Fruit fly (Drosophila melanogaster) whole organism, embryonic: ENCODE data around the gene CG12069.

ENCODE experiments used
- Asciz ChIP-seq: fragments of 200-800 bp; sonication (Bioruptor generic); optimal IDR thresholded peaks from 2 replicates; lab custom pipeline; 2017; ENCODE audit warnings: missing biosample characterization, mild to moderate bottlenecking, missing genetic modification characterization, missing genetic modification reagents
- CG10431 ChIP-seq: fragments of 200-800 bp; sonication (Bioruptor generic); optimal IDR thresholded peaks from 3 replicates; lab custom pipeline; 2018; ENCODE audit warnings: missing biosample characterization, mild to moderate bottlenecking, missing genetic modification characterization
- CG10979 ChIP-seq: fragments of 200-800 bp; sonication (Bioruptor generic); optimal IDR thresholded peaks from 2 replicates; lab custom pipeline; 2018; ENCODE audit warnings: missing biosample characterization, mild to moderate bottlenecking, missing genetic modification characterization, moderate library complexity
- CG11247 ChIP-seq: fragments of 200-800 bp; sonication (Bioruptor generic); IDR thresholded peaks from 2 replicates; pipeline ENCODE4 v1.3.6; 2022; ENCODE audit warnings: missing biosample characterization, missing genetic modification characterization
- CG15011 ChIP-seq: fragments of 200-800 bp; sonication (Bioruptor generic); optimal IDR thresholded peaks from 3 replicates; lab custom pipeline; 2018; ENCODE audit warnings: missing biosample characterization, mild to moderate bottlenecking, missing genetic modification characterization
- CG15601 ChIP-seq: fragments of 200-800 bp; sonication (Bioruptor generic); optimal IDR thresholded peaks from 3 replicates; lab custom pipeline; 2019; ENCODE audit warnings: missing biosample characterization, mild to moderate bottlenecking, missing genetic modification characterization, moderate library complexity
- CG15696 ChIP-seq: fragments of 200-800 bp; sonication (Bioruptor generic); optimal IDR thresholded peaks from 2 replicates; lab custom pipeline; 2019; ENCODE audit warnings: missing biosample characterization, mild to moderate bottlenecking, missing genetic modification characterization, moderate library complexity
- CG1603 ChIP-seq: fragments of 200-800 bp; sonication (Bioruptor generic); optimal IDR thresholded peaks from 2 replicates; lab custom pipeline; 2019; ENCODE audit warnings: missing biosample characterization, mild to moderate bottlenecking, missing genetic modification characterization, moderate library complexity
- CG2116 ChIP-seq: fragments of 200-800 bp; sonication (Bioruptor generic); optimal IDR thresholded peaks from 3 replicates; lab custom pipeline; 2018; ENCODE audit warnings: missing biosample characterization, mild to moderate bottlenecking, missing genetic modification characterization
- CG3163 ChIP-seq: fragments of 200-800 bp; sonication (Bioruptor generic); optimal IDR thresholded peaks from 3 replicates; lab custom pipeline; 2016; ENCODE audit warnings: missing biosample characterization, missing genetic modification characterization
- CG34224 ChIP-seq: fragments of 200-800 bp; sonication (Bioruptor generic); IDR thresholded peaks from 3 replicates; pipeline ENCODE4 v1.3.6; 2022; ENCODE audit warnings: missing biosample characterization, missing genetic modification characterization; ENCODE audit not compliant: partially characterized antibody
- CG34422 ChIP-seq: fragments of 200-800 bp; sonication (Bioruptor generic); IDR thresholded peaks from 3 replicates; pipeline ENCODE4 v1.3.6; 2022; ENCODE audit warnings: missing biosample characterization, missing genetic modification characterization
- CG42726 ChIP-seq: fragments of 200-800 bp; sonication (Bioruptor generic); IDR thresholded peaks from 2 replicates; pipeline ENCODE4 v1.3.6; 2022; ENCODE audit warnings: missing biosample characterization, missing genetic modification characterization; ENCODE audit not compliant: partially characterized antibody
- CG43689 ChIP-seq: fragments of 200-800 bp; sonication (Bioruptor generic); IDR thresholded peaks from 2 replicates; pipeline ENCODE4 v1.3.6; 2022; ENCODE audit warnings: missing biosample characterization, missing genetic modification characterization
- CG7786 ChIP-seq: fragments of 200-800 bp; sonication (Bioruptor generic); optimal IDR thresholded peaks from 2 replicates; lab custom pipeline; 2016; ENCODE audit warnings: missing biosample characterization, missing genetic modification characterization
- CG8089 ChIP-seq: fragments of 200-800 bp; sonication (Bioruptor generic); optimal IDR thresholded peaks from 3 replicates; lab custom pipeline; 2016; ENCODE audit warnings: missing biosample characterization, missing genetic modification characterization
- CG8388 ChIP-seq: fragments of 200-800 bp; sonication (Bioruptor generic); optimal IDR thresholded peaks from 2 replicates; lab custom pipeline; 2019; ENCODE audit warnings: missing biosample characterization, mild to moderate bottlenecking, missing genetic modification characterization, moderate library complexity
- CG9727 ChIP-seq: fragments of 200-800 bp; sonication (Bioruptor generic); optimal IDR thresholded peaks from 3 replicates; lab custom pipeline; 2017; ENCODE audit warnings: missing biosample characterization, mild to moderate bottlenecking, missing genetic modification characterization
- E2f2 ChIP-seq: fragments of 200-800 bp; sonication (Bioruptor generic); IDR thresholded peaks from 2 replicates; pipeline ENCODE4 v1.3.6; 2022; ENCODE audit warnings: missing biosample characterization, missing genetic modification characterization
- Elba2 ChIP-seq: fragments of 200-800 bp; sonication (Bioruptor generic); optimal IDR thresholded peaks from 3 replicates; lab custom pipeline; 2016; ENCODE audit warnings: missing biosample characterization, missing genetic modification characterization
- Ets97D ChIP-seq: fragments of 200-800 bp; sonication (Bioruptor generic); optimal IDR thresholded peaks from 3 replicates; lab custom pipeline; 2016; ENCODE audit warnings: missing biosample characterization, missing genetic modification characterization
- Fer3 ChIP-seq: fragments of 200-800 bp; sonication (Bioruptor generic); optimal IDR thresholded peaks from 2 replicates; lab custom pipeline; 2018; ENCODE audit warnings: missing biosample characterization, mild to moderate bottlenecking, missing genetic modification characterization, moderate library complexity
- GATAe ChIP-seq: fragments of 200-800 bp; sonication (Bioruptor generic); conservative IDR thresholded peaks from 2 replicates; pipeline ENCODE4 v1.3.6; 2022; ENCODE audit warnings: missing biosample characterization, missing genetic modification characterization
- Gug ChIP-seq: fragments of 200-800 bp; sonication (Bioruptor generic); IDR thresholded peaks from 4 replicates; pipeline ENCODE4 v1.3.6; 2022; ENCODE audit warnings: missing biosample characterization, missing genetic modification characterization
- H2.0 ChIP-seq: fragments of 200-800 bp; sonication (Bioruptor generic); IDR thresholded peaks from 2 replicates; pipeline ENCODE4 v1.3.6; 2022; ENCODE audit warnings: missing biosample characterization, missing genetic modification characterization
- Hr78 ChIP-seq, 2 experiments: fragments of 200-800 bp in 1 of 2; fragments of >200 bp in 1 of 2; sonication (Bioruptor generic) in 1 of 2; optimal IDR thresholded peaks; 2 replicates each; lab custom pipeline; 2017 to 2019; ENCODE audit warnings: missing biosample characterization in 2 of 2, missing genetic modification characterization in 2 of 2, mild to moderate bottlenecking in 1 of 2, moderate library complexity in 1 of 2
- Pdp1 ChIP-seq, 2 experiments: fragments of 200-800 bp; sonication (Bioruptor generic); optimal IDR thresholded peaks; 3 replicates each; lab custom pipeline; 2016; ENCODE audit warnings: missing biosample characterization in 2 of 2, missing genetic modification characterization in 2 of 2, mild to moderate bottlenecking in 1 of 2, moderate library complexity in 1 of 2
- Side ChIP-seq: fragments of 200-800 bp; sonication (Bioruptor generic); optimal IDR thresholded peaks from 2 replicates; lab custom pipeline; 2016; ENCODE audit warnings: missing biosample characterization, missing genetic modification characterization
- Ssrp ChIP-seq: fragments of 200-800 bp; sonication (Bioruptor generic); optimal IDR thresholded peaks from 2 replicates; lab custom pipeline; 2018; ENCODE audit warnings: missing biosample characterization, mild to moderate bottlenecking, missing genetic modification characterization, moderate library complexity
- ase ChIP-seq: fragments of 200-800 bp; sonication (Bioruptor generic); IDR thresholded peaks from 3 replicates; pipeline ENCODE4 v1.3.6; 2022; ENCODE audit warnings: missing biosample characterization, missing genetic modification characterization
- bigmax ChIP-seq: fragments of 200-800 bp; sonication (Bioruptor generic); optimal IDR thresholded peaks from 2 replicates; lab custom pipeline; 2018; ENCODE audit warnings: missing biosample characterization, mild to moderate bottlenecking, missing genetic modification characterization
- btn ChIP-seq: fragments of 200-800 bp; sonication (Bioruptor generic); optimal IDR thresholded peaks from 2 replicates; lab custom pipeline; 2016; ENCODE audit warnings: missing biosample characterization, missing genetic modification characterization
- cas ChIP-seq: fragments of 200-800 bp; sonication (Bioruptor generic); IDR thresholded peaks from 2 replicates; pipeline ENCODE4 v1.3.6; 2022; ENCODE audit warnings: missing biosample characterization, missing genetic modification characterization
- crp ChIP-seq, 2 experiments: fragments of 200-800 bp; sonication (Bioruptor generic); optimal IDR thresholded peaks; 2 replicates in 1 of 2; 3 replicates in 1 of 2; lab custom pipeline; 2017; ENCODE audit warnings: missing biosample characterization in 2 of 2, missing genetic modification characterization in 2 of 2, mild to moderate bottlenecking in 1 of 2, moderate library complexity in 1 of 2
- cwo ChIP-seq: fragments of 200-800 bp; sonication (Bioruptor generic); optimal IDR thresholded peaks from 3 replicates; lab custom pipeline; 2017; ENCODE audit warnings: missing biosample characterization, missing genetic modification characterization, mild to moderate bottlenecking, moderate library complexity, missing genetic modification reagents
- ems ChIP-seq: fragments of 200-800 bp; sonication (Bioruptor generic); optimal IDR thresholded peaks from 3 replicates; lab custom pipeline; 2016; ENCODE audit warnings: missing biosample characterization, missing genetic modification characterization
- fd96Cb ChIP-seq: fragments of 200-800 bp; sonication (Bioruptor generic); optimal IDR thresholded peaks from 2 replicates; lab custom pipeline; 2018; ENCODE audit warnings: missing biosample characterization, mild to moderate bottlenecking, missing genetic modification characterization, moderate library complexity
- org-1 ChIP-seq: fragments of 200-800 bp; sonication (Bioruptor generic); optimal IDR thresholded peaks from 2 replicates; lab custom pipeline; 2017; ENCODE audit warnings: missing biosample characterization, missing genetic modification characterization
- otp ChIP-seq: fragments of 200-800 bp; sonication (Bioruptor generic); IDR thresholded peaks from 3 replicates; pipeline ENCODE4, ENCODE4 v1.3.6; 2022; ENCODE audit warnings: missing biosample characterization, missing genetic modification characterization
- pfk ChIP-seq: fragments of 200-800 bp; sonication (Bioruptor generic); optimal IDR thresholded peaks from 2 replicates; lab custom pipeline; 2018; ENCODE audit warnings: missing biosample characterization, mild to moderate bottlenecking, missing genetic modification characterization, moderate library complexity
- pnt ChIP-seq: fragments of 200-800 bp; sonication (Bioruptor generic); optimal IDR thresholded peaks from 3 replicates; lab custom pipeline; 2016; ENCODE audit warnings: missing biosample characterization, missing genetic modification characterization
- psq ChIP-seq: fragments of 200-800 bp; sonication (Bioruptor generic); optimal IDR thresholded peaks from 2 replicates; lab custom pipeline; 2017; ENCODE audit warnings: missing biosample characterization, missing genetic modification characterization
- scrt ChIP-seq: fragments of 200-800 bp; sonication (Bioruptor generic); optimal IDR thresholded peaks from 2 replicates; lab custom pipeline; 2018; ENCODE audit warnings: missing biosample characterization, mild to moderate bottlenecking, missing genetic modification characterization, moderate library complexity
- sens-2 ChIP-seq: fragments of 200-800 bp; sonication (Bioruptor generic); IDR thresholded peaks from 2 replicates; pipeline ENCODE4 v1.3.6; 2022; ENCODE audit warnings: missing biosample characterization, missing genetic modification characterization
- so ChIP-seq: fragments of 200-800 bp; sonication (Bioruptor generic); IDR thresholded peaks from 3 replicates; pipeline ENCODE4 v1.3.6; 2022; ENCODE audit warnings: missing biosample characterization, missing genetic modification characterization
- stc ChIP-seq: fragments of 200-800 bp; sonication (Bioruptor generic); IDR thresholded peaks from 2 replicates; pipeline ENCODE4 v1.3.6; 2022; ENCODE audit warnings: missing biosample characterization, missing genetic modification characterization
- toy ChIP-seq: fragments of 200-800 bp; sonication (Bioruptor generic); IDR thresholded peaks from 2 replicates; pipeline ENCODE4 v1.3.6; 2022; ENCODE audit warnings: missing biosample characterization, missing genetic modification characterization
- wor ChIP-seq: fragments of 200-800 bp; sonication (Bioruptor generic); IDR thresholded peaks from 2 replicates; pipeline ENCODE4 v1.3.6; 2022; ENCODE audit warnings: missing biosample characterization, missing genetic modification characterization

The CG12069 gene

DNA sequence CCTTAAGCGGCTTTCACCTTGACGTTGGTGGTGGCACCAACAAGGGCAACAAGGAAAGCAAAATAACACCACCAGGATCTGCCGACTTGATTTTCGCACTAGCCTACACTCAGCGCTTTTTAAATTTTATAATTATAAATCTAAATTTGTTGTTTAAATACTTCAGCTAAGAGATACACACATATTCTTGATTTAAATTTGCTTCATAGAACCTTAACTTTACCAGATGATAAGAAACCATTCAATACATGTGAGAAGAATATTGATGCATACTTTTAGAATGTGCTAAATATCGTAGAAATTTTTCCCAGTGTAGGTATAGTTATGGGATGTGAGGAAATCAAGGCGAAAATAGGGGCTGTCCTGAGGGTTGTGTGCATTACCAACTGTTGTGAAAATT lies 37.8 kb upstream of the CG12069 start (continued):
- TF ChIP-seq CG15011 (GFP tag; lab: Kevin White, UChicago) (no peak), CG3163 (GFP tag; lab: Kevin White, UChicago) (no peak), CG43689 (GFP tag; lab: Robert Waterston, UW) (no peak), Hr78 (GFP tag; optimal IDR thresholded peaks at IDR 0.05; lab: Kevin White, UChicago) (no peak), H2.0 (GFP tag; lab: Robert Waterston, UW) (no peak), CG15601 (tag; lab: Kevin White, UChicago) (peak; percentile 22), Side (GFP tag; lab: Kevin White, UChicago) (no peak), CG9727 (peak; percentile 22), Elba2 (GFP tag; lab: Kevin White, UChicago) (no peak), Ssrp (tag; lab: Kevin White, UChicago) (peak; percentile 5), CG15696 (tag; lab: Kevin White, UChicago) (peak; percentile 30), Ets97D (no peak), CG1603 (tag; lab: Kevin White, UChicago) (peak; percentile 2)

DNA sequence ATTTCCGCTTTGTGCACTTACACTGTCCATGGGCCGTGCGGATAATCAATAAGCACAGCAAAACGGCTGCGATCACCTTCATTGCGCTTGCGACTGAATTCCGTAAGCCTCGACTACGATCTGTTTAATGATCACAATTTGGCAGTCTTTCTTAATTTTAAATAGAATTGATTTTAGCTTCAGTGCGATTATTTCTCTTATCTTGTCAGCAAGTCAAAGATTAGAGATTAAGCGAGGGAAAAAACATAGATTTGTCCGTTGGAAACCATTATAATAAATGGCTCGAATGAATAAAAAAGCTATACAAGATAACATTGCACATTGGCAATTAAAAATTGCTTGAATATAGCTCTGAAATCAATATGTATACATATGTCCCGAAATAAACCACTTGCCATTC lies 35.8 kb upstream of the CG12069 start, which contains the start of gene CG11313:
Gene CG11313 (minus strand): TSS at position 101 of the 400 bp plus-strand sequence.
- no peak for TF ChIP-seq so (GFP tag; lab: Robert Waterston, UW)
- TF ChIP-seq wor (GFP tag; lab: Robert Waterston, UW) = no peak
- no peak for TF ChIP-seq Pdp1 (GFP tag; optimal IDR thresholded peaks at IDR 0.05; lab: Kevin White, UChicago)
- no peak for TF ChIP-seq Fer3 (tag; lab: Kevin White, UChicago)
- TF ChIP-seq ase (GFP tag; lab: Robert Waterston, UW) = no peak
- TF ChIP-seq GATAe (GFP tag; lab: Robert Waterston, UW) = no peak
- no peak for TF ChIP-seq psq (GFP tag; lab: Kevin White, UChicago)
- no peak for TF ChIP-seq CG8089 (GFP tag; lab: Kevin White, UChicago)
- no peak for TF ChIP-seq Asciz
- TF ChIP-seq stc (GFP tag; lab: Robert Waterston, UW) = no peak
- TF ChIP-seq toy (GFP tag; lab: Robert Waterston, UW) = no peak

DNA sequence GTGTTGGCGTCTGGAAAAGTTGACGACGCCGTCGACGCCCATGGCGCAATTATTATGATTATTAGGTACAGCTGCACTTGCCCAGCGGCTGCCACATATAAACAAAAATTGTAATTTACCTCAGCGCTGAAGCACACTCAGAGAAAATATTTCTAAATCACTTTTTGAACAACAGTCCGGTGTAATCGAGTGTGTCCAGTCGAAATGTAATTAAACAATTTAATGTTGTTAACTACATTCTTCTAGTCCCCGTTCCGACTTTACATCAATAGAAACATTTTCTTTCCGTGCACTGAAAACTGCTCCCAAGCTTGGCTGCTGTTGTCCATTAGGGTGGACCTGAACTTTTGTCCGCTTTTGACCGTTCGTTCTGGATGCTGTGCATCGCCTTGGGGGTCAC lies 33.7 kb upstream of the CG12069 start:
- TF ChIP-seq CG10431 (GFP tag; lab: Kevin White, UChicago) (no peak), CG11247 (0 out of 2 replicates have a peak, but pooled peaks have one; percentile 11), CG42726 (no peak), ems (GFP tag; lab: Kevin White, UChicago) (no peak), org-1 (GFP tag; lab: Kevin White, UChicago) (no peak), pnt (GFP tag; lab: Kevin White, UChicago) (no peak), cas (no peak), so (GFP tag; lab: Robert Waterston, UW) (no peak), CG34224 (GFP tag; lab: Robert Waterston, UW) (no peak), cwo (GFP tag; lab: Kevin White, UChicago) (no peak), Asciz (no peak), crp (GFP tag; optimal IDR thresholded peaks at IDR 0.05; lab: Kevin White, UChicago) (no peak), btn (GFP tag; lab: Kevin White, UChicago) (no peak), CG2116 (GFP tag; lab: Kevin White, UChicago) (no peak), pfk (no peak), CG10979 (no peak), scrt (GFP tag; lab: Kevin White, UChicago) (no peak), sens-2 (no peak), Gug (no peak), CG34422 (GFP tag; lab: Robert Waterston, UW) (no peak), CG8388 (GFP tag; lab: Kevin White, UChicago) (no peak), CG7786 (no peak), fd96Cb (tag; lab: Kevin White, UChicago) (no peak), bigmax (GFP tag; lab: Kevin White, UChicago) (no peak), otp (GFP tag; lab: Robert Waterston, UW) (no peak), E2f2 (GFP tag; lab: Robert Waterston, UW) (no peak)
